Worm (Caenorhabditis elegans): ENCODE measurements around the gene sec-15.

ce11 chrX:8824437-8824836 lies 11.1 kb downstream of the sec-15 start, which contains the start of gene ifd-1:
- TF ChIP-seq nhr-76 (tag; optimal IDR thresholded peaks at IDR 0.05) (no peak), lin-13 (tag; optimal IDR thresholded peaks at IDR 0.05) (no peak), nhr-12 (tag; optimal IDR thresholded peaks at IDR 0.05) (no peak), pha-4 (tag; optimal IDR thresholded peaks at IDR 0.05) (no peak), snpc-4 (tag; optimal IDR thresholded peaks at IDR 0.05) (no peak), ztf-11 (tag; optimal IDR thresholded peaks at IDR 0.05) (no peak), M03D4.4 (tag; optimal IDR thresholded peaks at IDR 0.05) (no peak), nhr-237 (tag; optimal IDR thresholded peaks at IDR 0.05) (no peak), unc-39 (tag; optimal IDR thresholded peaks at IDR 0.05) (no peak), unc-120 (tag; optimal IDR thresholded peaks at IDR 0.05; ENCODE audit: poor library complexity, severe bottlenecking) (no peak), lsy-2 (tag; optimal IDR thresholded peaks at IDR 0.05) (no peak), mab-5 (tag; optimal IDR thresholded peaks at IDR 0.05) (no peak), lin-32 (GFP tag; optimal IDR thresholded peaks at IDR 0.05) (no peak), ces-1 (GFP tag; optimal IDR thresholded peaks at IDR 0.05) (no peak)
